Fruit fly (Drosophila melanogaster) whole organism, embryonic: ENCODE data around the gene CG44141.
A peak's percentile ranks its signal among the peaks of the same experiment; 100 is the strongest.

Experiments
- B-H2 ChIP-seq: fragments of 200-800 bp; sonication (Bioruptor generic); optimal IDR thresholded peaks from 2 replicates; lab custom pipeline; 2018; ENCODE audit warnings: missing biosample characterization, mild to moderate bottlenecking, missing genetic modification characterization
- CG10147 ChIP-seq: fragments of 200-800 bp; sonication (Bioruptor generic); optimal IDR thresholded peaks from 2 replicates; lab custom pipeline; 2019; ENCODE audit warnings: missing biosample characterization, mild to moderate bottlenecking, missing genetic modification characterization, moderate library complexity
- CG10543 ChIP-seq: fragments of 200-800 bp; sonication (Bioruptor generic); optimal IDR thresholded peaks from 3 replicates; lab custom pipeline; 2017; ENCODE audit warnings: missing biosample characterization, mild to moderate bottlenecking, missing genetic modification characterization, moderate library complexity
- CG10565 ChIP-seq: fragments of 200-800 bp; sonication (Bioruptor generic); optimal IDR thresholded peaks from 3 replicates; lab custom pipeline; 2016; ENCODE audit warnings: missing biosample characterization, mild to moderate bottlenecking, missing genetic modification characterization
- CG11247 ChIP-seq: fragments of 200-800 bp; sonication (Bioruptor generic); IDR thresholded peaks from 2 replicates; pipeline ENCODE4 v1.3.6; 2022; ENCODE audit warnings: missing biosample characterization, missing genetic modification characterization
- CG11504 ChIP-seq: fragments of 200-800 bp; sonication (Bioruptor generic); optimal IDR thresholded peaks from 3 replicates; lab custom pipeline; 2019; ENCODE audit warnings: missing biosample characterization, mild to moderate bottlenecking, missing genetic modification characterization, moderate library complexity
- CG12942 ChIP-seq: fragments of 200-800 bp; sonication (Bioruptor generic); optimal IDR thresholded peaks from 3 replicates; lab custom pipeline; 2016; ENCODE audit warnings: missing biosample characterization, missing genetic modification characterization
- CG13894 ChIP-seq: fragments of 200-800 bp; sonication (Bioruptor generic); optimal IDR thresholded peaks from 3 replicates; lab custom pipeline; 2018; ENCODE audit warnings: missing biosample characterization, mild to moderate bottlenecking, missing genetic modification characterization, moderate library complexity
- CG14014 ChIP-seq: fragments of 200-800 bp; sonication (Bioruptor generic); IDR thresholded peaks from 2 replicates; pipeline ENCODE4 v1.3.6; 2022; ENCODE audit warnings: missing biosample characterization, missing genetic modification characterization
- CG15514 ChIP-seq: fragments of 200-800 bp; sonication (Bioruptor generic); optimal IDR thresholded peaks from 3 replicates; lab custom pipeline; 2017; ENCODE audit warnings: missing biosample characterization, missing genetic modification characterization, mild to moderate bottlenecking, moderate library complexity, missing genetic modification reagents
- CG17802 ChIP-seq: fragments of 200-800 bp; sonication (Bioruptor generic); optimal IDR thresholded peaks from 2 replicates; lab custom pipeline; 2018; ENCODE audit warnings: missing biosample characterization, mild to moderate bottlenecking, missing genetic modification characterization, moderate library complexity
- CG3995 ChIP-seq: fragments of 200-800 bp; sonication (Bioruptor generic); optimal IDR thresholded peaks from 3 replicates; lab custom pipeline; 2016; ENCODE audit warnings: missing biosample characterization, missing genetic modification characterization
- CG6175 ChIP-seq: fragments of 200-800 bp; sonication (Bioruptor generic); IDR thresholded peaks from 3 replicates; pipeline ENCODE4 v1.3.6; 2022; ENCODE audit warnings: missing biosample characterization, missing genetic modification characterization
- CG8089 ChIP-seq: fragments of 200-800 bp; sonication (Bioruptor generic); optimal IDR thresholded peaks from 3 replicates; lab custom pipeline; 2016; ENCODE audit warnings: missing biosample characterization, missing genetic modification characterization
- CrebB ChIP-seq: fragments of 200-800 bp; sonication (Bioruptor generic); optimal IDR thresholded peaks from 3 replicates; lab custom pipeline; 2018; ENCODE audit warnings: missing biosample characterization, mild to moderate bottlenecking, missing genetic modification characterization
- Dek ChIP-seq: fragments of 200-800 bp; sonication (Bioruptor generic); optimal IDR thresholded peaks from 3 replicates; lab custom pipeline; 2019; ENCODE audit warnings: missing biosample characterization, mild to moderate bottlenecking, missing genetic modification characterization, moderate library complexity
- Ets65A ChIP-seq: fragments of 200-800 bp; sonication (Bioruptor generic); peaks from one replicate; lab custom pipeline; 2016; ENCODE audit warnings: missing biosample characterization, missing genetic modification characterization
- Mad ChIP-seq: fragments of 200-800 bp; sonication (Bioruptor generic); optimal IDR thresholded peaks from 2 replicates; lab custom pipeline; 2016; ENCODE audit warnings: missing biosample characterization, missing genetic modification characterization
- PHDP ChIP-seq: fragments of 200-800 bp; sonication (Bioruptor generic); optimal IDR thresholded peaks from 3 replicates; lab custom pipeline; 2018; ENCODE audit warnings: missing biosample characterization, mild to moderate bottlenecking, missing genetic modification characterization, moderate library complexity
- Scr ChIP-seq: fragments of 200-800 bp; sonication (Bioruptor generic); IDR thresholded peaks from 2 replicates; pipeline ENCODE4 v1.3.6; 2022; ENCODE audit warnings: missing biosample characterization, missing genetic modification characterization; ENCODE audit not compliant: partially characterized antibody
- Vsx1 ChIP-seq: fragments of 200-800 bp; sonication (Bioruptor generic); optimal IDR thresholded peaks from 2 replicates; lab custom pipeline; 2017; ENCODE audit warnings: missing biosample characterization, mild to moderate bottlenecking, missing genetic modification characterization, missing genetic modification reagents
- aop ChIP-seq: fragments of 200-800 bp; sonication (Bioruptor generic); IDR thresholded peaks from 2 replicates; pipeline ENCODE4 v1.3.6; 2022; ENCODE audit warnings: missing biosample characterization, missing genetic modification characterization
- da ChIP-seq: fragments of 200-800 bp; sonication (Bioruptor generic); optimal IDR thresholded peaks from 2 replicates; lab custom pipeline; 2016; ENCODE audit warnings: missing biosample characterization, missing genetic modification characterization
- gro ChIP-seq: fragments of 200-800 bp; sonication (Bioruptor generic); optimal IDR thresholded peaks from 2 replicates; lab custom pipeline; 2016; ENCODE audit warnings: missing biosample characterization, missing genetic modification characterization
- ham ChIP-seq: fragments of 200-800 bp; sonication (Bioruptor generic); IDR thresholded peaks from 2 replicates; pipeline ENCODE4 v1.3.6; 2022; ENCODE audit warnings: missing biosample characterization, missing genetic modification characterization
- hbn ChIP-seq: fragments of 200-800 bp; sonication (Bioruptor generic); IDR thresholded peaks from 2 replicates; pipeline ENCODE4 v1.3.6; 2022; ENCODE audit warnings: missing biosample characterization, missing genetic modification characterization; ENCODE audit not compliant: partially characterized antibody
- kay ChIP-seq: fragments of 200-800 bp; sonication (Bioruptor generic); optimal IDR thresholded peaks from 2 replicates; lab custom pipeline; 2016; ENCODE audit warnings: missing biosample characterization, missing genetic modification characterization
- kni ChIP-seq: fragments of 200-800 bp; sonication (Bioruptor generic); optimal IDR thresholded peaks from 3 replicates; lab custom pipeline; 2017; ENCODE audit warnings: mild to moderate bottlenecking, missing biosample characterization, missing genetic modification reagents, missing genetic modification characterization
- lab ChIP-seq: fragments of 200-800 bp; sonication (Bioruptor generic); optimal IDR thresholded peaks from 3 replicates; lab custom pipeline; 2017; ENCODE audit warnings: missing biosample characterization, missing genetic modification characterization, mild to moderate bottlenecking, moderate library complexity, missing genetic modification reagents
- lmd ChIP-seq: fragments of 200-800 bp; sonication (Bioruptor generic); IDR thresholded peaks from 2 replicates; pipeline ENCODE4 v1.3.6; 2022; ENCODE audit warnings: missing biosample characterization, missing genetic modification characterization
- sc ChIP-seq, 3 experiments: fragments of >200 bp in 2 of 3; fragments of 200-800 bp in 1 of 3; sonication (Bioruptor generic) in 1 of 3; optimal IDR thresholded peaks; 2 replicates in 2 of 3; 3 replicates in 1 of 3; lab custom pipeline; 2017; ENCODE audit warnings: mild to moderate bottlenecking in 1 of 3, missing biosample characterization in 1 of 3, missing genetic modification characterization in 1 of 3, missing genetic modification reagents in 1 of 3
- sd ChIP-seq: fragments of 200-800 bp; sonication (Bioruptor generic); optimal IDR thresholded peaks from 3 replicates; lab custom pipeline; 2018; ENCODE audit warnings: missing biosample characterization, mild to moderate bottlenecking, missing genetic modification characterization, moderate library complexity
- sens-2 ChIP-seq: fragments of 200-800 bp; sonication (Bioruptor generic); IDR thresholded peaks from 2 replicates; pipeline ENCODE4 v1.3.6; 2022; ENCODE audit warnings: missing biosample characterization, missing genetic modification characterization
- ttk ChIP-seq: fragments of 200-800 bp; sonication (Bioruptor generic); IDR thresholded peaks from 2 replicates; pipeline ENCODE4 v2.1.2; 2022; ENCODE audit warnings: missing biosample characterization, missing genetic modification characterization

CG44141 gene

dm6 chr2L:15611669-15612308 lies 47.5 kb downstream of the CG44141 start, which contains the start of gene CG15255 (continued):
- TF ChIP-seq CG15514 (GFP tag; lab: Kevin White, UChicago) = no peak
- 0 out of 2 replicates have a peak, but pooled peaks have one; percentile 37 for TF ChIP-seq sens-2 (GFP tag; lab: Robert Waterston, UW)
- peak; percentile 3 for TF ChIP-seq gro
- TF ChIP-seq Ets65A (GFP tag; lab: Kevin White, UChicago) = peak; percentile 56
- TF ChIP-seq lab (GFP tag; lab: Kevin White, UChicago) = peak; percentile 4
- no peak for TF ChIP-seq sc (optimal IDR thresholded peaks at IDR 0.05; lab: Kevin White, UChicago)
- TF ChIP-seq sc (GFP tag; optimal IDR thresholded peaks at IDR 0.05; lab: Kevin White, UChicago) = no peak
- peak; percentile 62 for TF ChIP-seq sd (tag; lab: Kevin White, UChicago)
- TF ChIP-seq kni (GFP tag; lab: Kevin White, UChicago) = no peak
- no peak for TF ChIP-seq CG10147 (GFP tag; lab: Kevin White, UChicago)
- TF ChIP-seq, all 482 proteins: peak for 13

- TF ChIP-seq Scr (no peak), lmd (no peak), CG6175 (GFP tag; lab: Robert Waterston, UW) (no peak), Vsx1 (GFP tag; lab: Kevin White, UChicago) (peak; percentile 69), aop (GFP tag; lab: Robert Waterston, UW) (no peak), Dek (no peak), CG17802 (tag; lab: Kevin White, UChicago) (no peak), CG14014 (no peak), da (no peak), kay (GFP tag; lab: Kevin White, UChicago) (peak; percentile 26), CG13894 (tag; lab: Kevin White, UChicago) (no peak), CG12942 (no peak), CG10565 (GFP tag; lab: Kevin White, UChicago) (no peak), ttk (GFP tag; lab: Robert Waterston, UW) (no peak), CrebB (tag; lab: Kevin White, UChicago) (no peak), CG8089 (GFP tag; lab: Kevin White, UChicago) (no peak), ham (GFP tag; lab: Robert Waterston, UW) (no peak), CG3995 (peak; percentile 72), CG11247 (no peak), Mad (GFP tag; lab: Kevin White, UChicago) (no peak), CG10543 (GFP tag; lab: Kevin White, UChicago) (no peak), CG11504 (no peak), B-H2 (GFP tag; lab: Kevin White, UChicago) (no peak), PHDP (tag; lab: Kevin White, UChicago) (no peak), hbn (GFP tag; lab: Robert Waterston, UW) (no peak)
Measured at dm6 chr2L:15609139-15609538, 50.1 kb downstream of the CG44141 start.
